Fruit fly (Drosophila melanogaster): Measurements from ENCODE around the gene Sytbeta.

dm6 chr3L:14979332-14979731 lies 85.4 kb downstream of the Sytbeta start, which contains the start of gene CG3349:
- TF ChIP-seq Sox102F (GFP tag; optimal IDR thresholded peaks at IDR 0.05) (no peak), spab (GFP tag; optimal IDR thresholded peaks at IDR 0.05) (no peak), Ets21C (GFP tag; optimal IDR thresholded peaks at IDR 0.05) (no peak), Lpt (GFP tag; optimal IDR thresholded peaks at IDR 0.05) (no peak), CG3919 (GFP tag; optimal IDR thresholded peaks at IDR 0.05) (no peak), fkh (GFP tag; optimal IDR thresholded peaks at IDR 0.05) (no peak), CG8119 (GFP tag; IDR thresholded peaks at IDR 0.05) (no peak)
